Worm (Caenorhabditis elegans) whole organism, mixed stage, embryonic: ENCODE measurements around the gene fipr-25.

Experiments
- M03D4.4 ChIP-seq: sonication (generic microtip); optimal IDR thresholded peaks from 2 replicates; lab custom pipeline; 2017; ENCODE audit warnings: mild to moderate bottlenecking, missing genetic modification characterization, missing compliant biosample characterization
- blmp-1 ChIP-seq: fragments of 150-350 bp; optimal IDR thresholded peaks from 2 replicates; lab custom pipeline; 2014; ENCODE audit warnings: missing biosample characterization, missing genetic modification characterization
- ceh-43 ChIP-seq: fragments of 200-800 bp; sonication (Bioruptor generic); optimal IDR thresholded peaks from 2 replicates; lab custom pipeline; 2018; ENCODE audit warnings: mild to moderate bottlenecking, missing genetic modification characterization, moderate library complexity, missing compliant biosample characterization
- ceh-83 ChIP-seq: fragments of 200-800 bp; sonication (Bioruptor generic); optimal IDR thresholded peaks from 2 replicates; lab custom pipeline; 2018; ENCODE audit warnings: mild to moderate bottlenecking, missing genetic modification characterization, missing compliant biosample characterization
- ces-1 ChIP-seq: fragments of 150-350 bp; optimal IDR thresholded peaks from 2 replicates; lab custom pipeline; 2014; ENCODE audit warnings: missing biosample characterization, missing genetic modification reagents, missing genetic modification characterization
- cnd-1 ChIP-seq: fragments of 200-800 bp; sonication (Bioruptor generic); optimal IDR thresholded peaks from 2 replicates; lab custom pipeline; 2018; ENCODE audit warnings: mild to moderate bottlenecking, missing genetic modification characterization, missing compliant biosample characterization
- drap-1 ChIP-seq: fragments of 200-800 bp; sonication (Bioruptor generic); optimal IDR thresholded peaks from 3 replicates; lab custom pipeline; 2018; ENCODE audit warnings: mild to moderate bottlenecking, missing genetic modification characterization, missing compliant biosample characterization
- elt-1 ChIP-seq: sonication (generic microtip); optimal IDR thresholded peaks from 2 replicates; lab custom pipeline; 2017; ENCODE audit warnings: missing genetic modification characterization, mild to moderate bottlenecking, missing compliant biosample characterization, antibody characterized with exemption, moderate library complexity, borderline replicate concordance; ENCODE audit not compliant: insufficient read depth
- elt-3 ChIP-seq: fragments of 150-350 bp; optimal IDR thresholded peaks from 2 replicates; lab custom pipeline; 2014; ENCODE audit warnings: missing biosample characterization, missing genetic modification characterization
- flh-1 ChIP-seq: fragments of 200-800 bp; sonication (Bioruptor generic); optimal IDR thresholded peaks from 2 replicates; lab custom pipeline; 2018; ENCODE audit warnings: mild to moderate bottlenecking, missing genetic modification characterization, moderate library complexity, missing compliant biosample characterization
- ham-2 ChIP-seq: fragments of 200-800 bp; sonication (Bioruptor generic); optimal IDR thresholded peaks from 2 replicates; lab custom pipeline; 2018; ENCODE audit warnings: mild to moderate bottlenecking, missing genetic modification characterization, missing compliant biosample characterization
- hlh-1 ChIP-seq: fragments of 150-350 bp; optimal IDR thresholded peaks from 2 replicates; lab custom pipeline; 2014; ENCODE audit warnings: missing biosample characterization, missing genetic modification reagents, missing genetic modification characterization
- lin-13 ChIP-seq: fragments of 150-350 bp; optimal IDR thresholded peaks from 2 replicates; lab custom pipeline; 2014; ENCODE audit warnings: missing biosample characterization, missing genetic modification characterization
- lin-32 ChIP-seq: fragments of 200-800 bp; sonication (Bioruptor generic); optimal IDR thresholded peaks from 2 replicates; lab custom pipeline; 2018; ENCODE audit warnings: mild to moderate bottlenecking, missing genetic modification characterization, missing compliant biosample characterization
- lsy-2 ChIP-seq: fragments of 150-350 bp; optimal IDR thresholded peaks from 2 replicates; lab custom pipeline; 2014; ENCODE audit warnings: missing biosample characterization, missing genetic modification characterization
- mab-5 ChIP-seq: fragments of 150-350 bp; optimal IDR thresholded peaks from 2 replicates; lab custom pipeline; 2014; ENCODE audit warnings: missing biosample characterization, missing genetic modification characterization
- mep-1 ChIP-seq: fragments of 150-350 bp; optimal IDR thresholded peaks from 2 replicates; lab custom pipeline; 2017; ENCODE audit warnings: missing biosample characterization, missing genetic modification reagents, missing genetic modification characterization, inconsistent platforms
- mls-2 ChIP-seq: sonication (generic microtip); optimal IDR thresholded peaks from 2 replicates; lab custom pipeline; 2016; ENCODE audit warnings: mild to moderate bottlenecking, missing genetic modification characterization, moderate library complexity, missing compliant biosample characterization
- nhr-12 ChIP-seq: fragments of 150-350 bp; optimal IDR thresholded peaks from 2 replicates; lab custom pipeline; 2014; ENCODE audit warnings: missing biosample characterization, missing genetic modification characterization
- nhr-2 ChIP-seq: fragments of 150-350 bp; optimal IDR thresholded peaks from 2 replicates; lab custom pipeline; 2014; ENCODE audit warnings: missing biosample characterization, missing genetic modification characterization
- nhr-237 ChIP-seq: fragments of 150-350 bp; optimal IDR thresholded peaks from 2 replicates; lab custom pipeline; 2014; ENCODE audit warnings: missing biosample characterization, missing genetic modification characterization
- nhr-28 ChIP-seq: fragments of 150-350 bp; optimal IDR thresholded peaks from 2 replicates; lab custom pipeline; 2014; ENCODE audit warnings: missing biosample characterization, missing genetic modification characterization
- nhr-76 ChIP-seq: sonication (generic microtip); optimal IDR thresholded peaks from 2 replicates; lab custom pipeline; 2017; ENCODE audit warnings: missing biosample characterization, missing genetic modification characterization
- pha-4 ChIP-seq: fragments of 150-350 bp; optimal IDR thresholded peaks from 2 replicates; lab custom pipeline; 2018; ENCODE audit warnings: missing biosample characterization, missing genetic modification reagents, missing genetic modification characterization
- sem-2 ChIP-seq: fragments of 200-800 bp; sonication (Bioruptor generic); optimal IDR thresholded peaks from 2 replicates; lab custom pipeline; 2018; ENCODE audit warnings: mild to moderate bottlenecking, missing genetic modification characterization, missing compliant biosample characterization
- snpc-4 ChIP-seq: fragments of 150-350 bp; optimal IDR thresholded peaks from 2 replicates; lab custom pipeline; 2014; ENCODE audit warnings: missing biosample characterization, missing genetic modification characterization
- sptf-1 ChIP-seq: sonication (generic microtip); optimal IDR thresholded peaks from 2 replicates; lab custom pipeline; 2017; ENCODE audit warnings: mild to moderate bottlenecking, missing genetic modification characterization, moderate library complexity, missing compliant biosample characterization
- unc-120 ChIP-seq: sonication (generic microtip); optimal IDR thresholded peaks from 2 replicates; lab custom pipeline; 2017; ENCODE audit warnings: missing genetic modification characterization, missing compliant biosample characterization; ENCODE audit not compliant: poor library complexity, severe bottlenecking
- unc-39 ChIP-seq: fragments of 150-350 bp; optimal IDR thresholded peaks from 2 replicates; lab custom pipeline; 2014; ENCODE audit warnings: missing biosample characterization, missing genetic modification characterization
- unc-62 ChIP-seq: fragments of 150-350 bp; optimal IDR thresholded peaks from 2 replicates; lab custom pipeline; 2014; ENCODE audit warnings: missing biosample characterization, missing genetic modification reagents, missing genetic modification characterization
- zip-8 ChIP-seq: fragments of 150-350 bp; optimal IDR thresholded peaks from 2 replicates; lab custom pipeline; 2014; ENCODE audit warnings: missing biosample characterization, missing genetic modification characterization
- ztf-11 ChIP-seq: fragments of 150-350 bp; optimal IDR thresholded peaks from 2 replicates; lab custom pipeline; 2014; ENCODE audit warnings: missing biosample characterization, missing genetic modification characterization

Gene fipr-25

ce11 chrV:1998358-1998757, 41.1 kb downstream of the fipr-25 start:
- TF ChIP-seq unc-62 (no peak), unc-39 (tag; lab: Kevin White, UChicago) (no peak), blmp-1 (tag; lab: Kevin White, UChicago) (no peak), elt-3 (tag; lab: Kevin White, UChicago) (no peak), mep-1 (tag; lab: Kevin White, UChicago) (no peak), nhr-28 (no peak), pha-4 (tag; lab: Kevin White, UChicago) (no peak), nhr-12 (tag; lab: Kevin White, UChicago) (no peak), nhr-2 (tag; lab: Kevin White, UChicago) (no peak), hlh-1 (tag; lab: Kevin White, UChicago) (no peak), drap-1 (no peak), lin-32 (GFP tag; lab: Kevin White, UChicago) (no peak), mab-5 (no peak), nhr-237 (tag; lab: Kevin White, UChicago) (no peak), elt-1 (tag; lab: Kevin White, UChicago) (no peak), ceh-83 (GFP tag; lab: Kevin White, UChicago) (no peak), flh-1 (GFP tag; lab: Kevin White, UChicago) (no peak), M03D4.4 (tag; lab: Kevin White, UChicago) (no peak), snpc-4 (no peak), zip-8 (no peak)

- TF ChIP-seq nhr-28 (no peak), unc-39 (tag; lab: Kevin White, UChicago) (no peak), ceh-43 (GFP tag; lab: Kevin White, UChicago) (no peak), flh-1 (GFP tag; lab: Kevin White, UChicago) (no peak), nhr-76 (tag; lab: Kevin White, UChicago) (no peak), cnd-1 (tag; lab: Kevin White, UChicago) (no peak), pha-4 (tag; lab: Kevin White, UChicago) (no peak), mls-2 (no peak), ceh-83 (GFP tag; lab: Kevin White, UChicago) (no peak), hlh-1 (tag; lab: Kevin White, UChicago) (no peak)
Observed at ce11 chrV:1999531-2000094, 42.4 kb downstream of the fipr-25 start, which contains the start of gene alh-5. Gene alh-5, minus strand, starts transcription at chrV:1999581.

ce11 chrV:2004229-2004628, 47.0 kb downstream of the fipr-25 start, which contains the start of gene clec-206:
Gene clec-206, minus strand, starts transcription at chrV:2004329.
- TF ChIP-seq ztf-11 = no peak
- no peak for TF ChIP-seq elt-3 (tag; lab: Kevin White, UChicago)
- TF ChIP-seq drap-1 = no peak
- no peak for TF ChIP-seq mab-5
- TF ChIP-seq sem-2 (GFP tag; lab: Kevin White, UChicago) = no peak
- no peak for TF ChIP-seq lsy-2
- no peak for TF ChIP-seq ham-2 (GFP tag; lab: Kevin White, UChicago)
- TF ChIP-seq nhr-2 (tag; lab: Kevin White, UChicago) = no peak
- no peak for TF ChIP-seq elt-1 (tag; lab: Kevin White, UChicago)
- no peak for TF ChIP-seq mep-1 (tag; lab: Kevin White, UChicago)
- TF ChIP-seq unc-120 (tag; lab: Kevin White, UChicago) = no peak
- TF ChIP-seq hlh-1 (tag; lab: Kevin White, UChicago) = no peak
- no peak for TF ChIP-seq sptf-1 (tag; lab: Kevin White, UChicago)
- no peak for TF ChIP-seq ces-1 (GFP tag; lab: Kevin White, UChicago)
- no peak for TF ChIP-seq lin-32 (GFP tag; lab: Kevin White, UChicago)
- no peak for TF ChIP-seq lin-13 (tag; lab: Kevin White, UChicago)
- TF ChIP-seq blmp-1 (tag; lab: Kevin White, UChicago) = no peak
- TF ChIP-seq ceh-43 (GFP tag; lab: Kevin White, UChicago) = no peak
- TF ChIP-seq, all 35 proteins: peak for 0

- no peak for TF ChIP-seq lin-32 (GFP tag; lab: Kevin White, UChicago)
- TF ChIP-seq nhr-2 (tag; lab: Kevin White, UChicago) = no peak
- no peak for TF ChIP-seq lsy-2
- no peak for TF ChIP-seq sem-2 (GFP tag; lab: Kevin White, UChicago)
- no peak for TF ChIP-seq elt-3 (tag; lab: Kevin White, UChicago)
- TF ChIP-seq nhr-12 (tag; lab: Kevin White, UChicago) = no peak
- TF ChIP-seq M03D4.4 (tag; lab: Kevin White, UChicago) = no peak
- TF ChIP-seq blmp-1 (tag; lab: Kevin White, UChicago) = no peak
- TF ChIP-seq zip-8 = no peak
- TF ChIP-seq flh-1 (GFP tag; lab: Kevin White, UChicago) = no peak
- no peak for TF ChIP-seq unc-120 (tag; lab: Kevin White, UChicago)
- TF ChIP-seq nhr-237 (tag; lab: Kevin White, UChicago) = no peak
- no peak for TF ChIP-seq nhr-28
- no peak for TF ChIP-seq nhr-76 (tag; lab: Kevin White, UChicago)
- TF ChIP-seq mab-5 = no peak
Observed at ce11 chrV:2004659-2005058, 47.4 kb downstream of the fipr-25 start, which contains the start of gene cysl-4. Gene cysl-4, plus strand, starts transcription at chrV:2004959.
